Fruit fly (Drosophila melanogaster) whole organism, adult: ENCODE results near the gene TwdlY.

ENCODE experiments used
- CG11617 ChIP-seq: fragments of 200-800 bp; sonication (Bioruptor generic); optimal IDR thresholded peaks from 2 replicates; lab custom pipeline; 2017; ENCODE audit warnings: mild to moderate bottlenecking, missing biosample characterization, missing genetic modification reagents, missing genetic modification characterization
- CG12768 ChIP-seq: fragments of 200-800 bp; sonication (Bioruptor generic); optimal IDR thresholded peaks from 2 replicates; lab custom pipeline; 2017; ENCODE audit warnings: missing biosample characterization, missing genetic modification characterization, mild to moderate bottlenecking, moderate library complexity, missing genetic modification reagents
- CG14711 ChIP-seq: fragments of 200-800 bp; sonication (Bioruptor generic); optimal IDR thresholded peaks from 2 replicates; lab custom pipeline; 2018; ENCODE audit warnings: missing biosample characterization, mild to moderate bottlenecking, missing genetic modification characterization, moderate library complexity
- CG1620 ChIP-seq: fragments of 200-800 bp; sonication (Bioruptor generic); optimal IDR thresholded peaks from 2 replicates; lab custom pipeline; 2016; ENCODE audit warnings: missing biosample characterization, missing genetic modification characterization
- CG33017 ChIP-seq: fragments of 200-800 bp; sonication (Bioruptor generic); optimal IDR thresholded peaks from 2 replicates; lab custom pipeline; 2018; ENCODE audit warnings: missing biosample characterization, mild to moderate bottlenecking, missing genetic modification characterization, moderate library complexity
- CG5204 ChIP-seq: fragments of 200-800 bp; sonication (Bioruptor generic); optimal IDR thresholded peaks from 2 replicates; lab custom pipeline; 2016; ENCODE audit warnings: missing biosample characterization, missing genetic modification characterization
- CG7045 ChIP-seq: fragments of 200-800 bp; sonication (Bioruptor generic); optimal IDR thresholded peaks from 2 replicates; lab custom pipeline; 2017; ENCODE audit warnings: missing biosample characterization, mild to moderate bottlenecking, missing genetic modification characterization
- CG7101 ChIP-seq: fragments of 200-800 bp; sonication (Bioruptor generic); optimal IDR thresholded peaks from 2 replicates; lab custom pipeline; 2018; ENCODE audit warnings: missing biosample characterization, mild to moderate bottlenecking, missing genetic modification characterization, moderate library complexity
- Clk ChIP-seq: fragments of 200-800 bp; sonication (Bioruptor generic); optimal IDR thresholded peaks from 2 replicates; lab custom pipeline; 2017; ENCODE audit warnings: missing biosample characterization, missing genetic modification characterization
- Crg-1 ChIP-seq: fragments of 200-800 bp; sonication (Bioruptor generic); optimal IDR thresholded peaks from 2 replicates; lab custom pipeline; 2016; ENCODE audit warnings: missing biosample characterization, missing genetic modification characterization
- Hr96 ChIP-seq: fragments of 200-800 bp; sonication (Bioruptor generic); optimal IDR thresholded peaks from 2 replicates; lab custom pipeline; 2016; ENCODE audit warnings: missing biosample characterization, missing genetic modification characterization
- Mnt ChIP-seq: fragments of 200-800 bp; sonication (Bioruptor generic); optimal IDR thresholded peaks from 2 replicates; lab custom pipeline; 2016; ENCODE audit warnings: missing biosample characterization, mild to moderate bottlenecking, missing genetic modification characterization
- bab1 ChIP-seq: fragments of 200-800 bp; sonication (Bioruptor generic); optimal IDR thresholded peaks from 3 replicates; lab custom pipeline; 2019; ENCODE audit warnings: missing biosample characterization, mild to moderate bottlenecking, missing genetic modification characterization, moderate library complexity
- cic ChIP-seq: fragments of 200-800 bp; sonication (Bioruptor generic); optimal IDR thresholded peaks from 2 replicates; lab custom pipeline; 2017; ENCODE audit warnings: missing biosample characterization, mild to moderate bottlenecking, missing genetic modification characterization, moderate library complexity
- cnc ChIP-seq, 2 experiments: fragments of >200 bp; optimal IDR thresholded peaks; 2 replicates each; lab custom pipeline; 2017
- kay ChIP-seq: fragments of 200-800 bp; sonication (Bioruptor generic); peaks from one replicate; lab custom pipeline; 2016; ENCODE audit warnings: missing biosample characterization, missing genetic modification characterization, borderline replicate concordance
- ovo ChIP-seq: fragments of 200-800 bp; sonication (Bioruptor generic); optimal IDR thresholded peaks from 2 replicates; lab custom pipeline; 2016; ENCODE audit warnings: missing biosample characterization, missing genetic modification characterization
- pad ChIP-seq: fragments of 200-800 bp; sonication (Bioruptor generic); optimal IDR thresholded peaks from 3 replicates; lab custom pipeline; 2017; ENCODE audit warnings: missing biosample characterization, missing genetic modification characterization, mild to moderate bottlenecking, moderate library complexity, missing genetic modification reagents
- tj ChIP-seq: fragments of 200-800 bp; sonication (Bioruptor generic); optimal IDR thresholded peaks from 3 replicates; lab custom pipeline; 2017; ENCODE audit warnings: missing biosample characterization, mild to moderate bottlenecking, missing genetic modification characterization, moderate library complexity
- toe ChIP-seq: fragments of 200-800 bp; sonication (Bioruptor generic); optimal IDR thresholded peaks from 2 replicates; lab custom pipeline; 2016; ENCODE audit warnings: missing biosample characterization, missing genetic modification characterization

TwdlY gene

dm6 chrX:16724544-16724943 is 10.2 kb upstream of the TwdlY start:
- TF ChIP-seq CG11617 (GFP tag; lab: Kevin White, UChicago), result no peak
- TF ChIP-seq Clk (GFP tag; lab: Kevin White, UChicago), result no peak
- no peak for TF ChIP-seq Mnt
- TF ChIP-seq bab1 (GFP tag; lab: Kevin White, UChicago), result peak; percentile 3
- peak; percentile 93 for TF ChIP-seq tj (GFP tag; lab: Kevin White, UChicago)

dm6 chrX:16730791-16731190 is 4.0 kb upstream of the TwdlY start, which contains the start of gene TwdlX:
Gene TwdlX, plus strand, starts transcription at chrX:16731091.
- TF ChIP-seq CG7045 (GFP tag; lab: Kevin White, UChicago), result no peak
- no peak for TF ChIP-seq tj (GFP tag; lab: Kevin White, UChicago)
- no peak for TF ChIP-seq cnc (optimal IDR thresholded peaks at IDR 0.05; lab: Kevin White, UChicago)
- TF ChIP-seq CG14711, result no peak
- no peak for TF ChIP-seq CG12768 (GFP tag; lab: Kevin White, UChicago)
- TF ChIP-seq CG1620 (GFP tag; lab: Kevin White, UChicago), result no peak
- TF ChIP-seq CG33017 (tag; lab: Kevin White, UChicago), result no peak
- TF ChIP-seq Mnt, result no peak
- TF ChIP-seq cic (GFP tag; lab: Kevin White, UChicago), result no peak
- no peak for TF ChIP-seq Hr96 (GFP tag; lab: Kevin White, UChicago)
- TF ChIP-seq CG5204 (GFP tag; lab: Kevin White, UChicago), result no peak
- TF ChIP-seq kay, result no peak
- no peak for TF ChIP-seq Clk (GFP tag; lab: Kevin White, UChicago)
- no peak for TF ChIP-seq Crg-1 (GFP tag; lab: Kevin White, UChicago)
- TF ChIP-seq ovo (GFP tag; lab: Kevin White, UChicago), result no peak
- TF ChIP-seq bab1 (GFP tag; lab: Kevin White, UChicago), result no peak

DNA sequence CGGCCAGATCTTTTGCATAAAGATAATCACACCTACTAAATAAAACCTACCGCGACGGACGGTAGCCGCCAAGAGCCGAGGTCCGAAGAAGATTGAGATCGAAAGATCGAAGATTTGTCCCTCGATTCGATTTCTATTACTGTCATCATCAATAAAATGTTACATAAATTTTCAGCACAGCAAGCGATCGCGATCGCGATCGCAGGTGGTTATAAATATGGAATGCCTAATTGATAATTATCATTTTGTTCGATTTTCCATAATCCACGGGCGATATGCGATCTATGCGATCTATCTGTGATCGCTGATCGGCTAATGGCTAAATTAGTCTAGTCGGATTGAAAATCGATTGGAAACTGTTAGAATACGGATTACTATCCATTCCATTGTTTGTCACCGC is 1.5 kb upstream of the TwdlY start:
- TF ChIP-seq CG5204 (GFP tag; lab: Kevin White, UChicago) (no peak), Mnt (no peak), CG14711 (no peak), tj (GFP tag; lab: Kevin White, UChicago) (no peak), Crg-1 (GFP tag; lab: Kevin White, UChicago) (no peak), cic (GFP tag; lab: Kevin White, UChicago) (no peak), CG1620 (GFP tag; lab: Kevin White, UChicago) (no peak), toe (GFP tag; lab: Kevin White, UChicago) (no peak), kay (no peak), CG33017 (tag; lab: Kevin White, UChicago) (no peak), cnc (optimal IDR thresholded peaks at IDR 0.05; lab: Kevin White, UChicago) (no peak), Hr96 (GFP tag; lab: Kevin White, UChicago) (no peak), CG11617 (GFP tag; lab: Kevin White, UChicago) (no peak), CG7101 (tag; lab: Kevin White, UChicago) (no peak), Clk (GFP tag; lab: Kevin White, UChicago) (no peak), pad (GFP tag; lab: Kevin White, UChicago) (no peak), CG12768 (GFP tag; lab: Kevin White, UChicago) (no peak)

DNA sequence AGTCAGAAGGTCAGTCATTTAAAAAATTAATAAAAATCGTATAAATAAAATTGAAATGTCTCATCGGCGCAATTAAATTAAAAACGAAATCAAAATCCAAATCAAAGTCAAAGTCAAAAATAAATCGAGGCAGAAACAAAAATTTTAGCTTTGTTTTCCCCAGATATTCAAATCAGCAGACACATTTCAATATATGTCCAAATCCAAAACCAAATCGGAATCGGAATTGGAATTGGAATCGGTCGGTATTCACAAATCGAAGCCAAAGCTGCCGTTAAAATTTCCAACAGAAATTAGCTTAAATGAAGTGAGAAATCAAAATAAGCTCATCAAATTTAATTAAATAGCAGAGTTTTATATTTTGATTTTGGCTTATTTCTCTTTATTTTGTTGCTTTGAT is 1.4 kb downstream of the TwdlY start:
- TF ChIP-seq CG12768 (GFP tag; lab: Kevin White, UChicago), result no peak
- TF ChIP-seq toe (GFP tag; lab: Kevin White, UChicago), result no peak
- TF ChIP-seq bab1 (GFP tag; lab: Kevin White, UChicago), result no peak
- no peak for TF ChIP-seq Hr96 (GFP tag; lab: Kevin White, UChicago)
- TF ChIP-seq Crg-1 (GFP tag; lab: Kevin White, UChicago), result no peak
- TF ChIP-seq pad (GFP tag; lab: Kevin White, UChicago), result no peak
- TF ChIP-seq CG5204 (GFP tag; lab: Kevin White, UChicago), result no peak
- TF ChIP-seq CG7101 (tag; lab: Kevin White, UChicago), result no peak
- TF ChIP-seq CG14711, result no peak
- no peak for TF ChIP-seq CG33017 (tag; lab: Kevin White, UChicago)
- no peak for TF ChIP-seq Clk (GFP tag; lab: Kevin White, UChicago)
- no peak for TF ChIP-seq Mnt
- no peak for TF ChIP-seq cic (GFP tag; lab: Kevin White, UChicago)
- TF ChIP-seq tj (GFP tag; lab: Kevin White, UChicago), result no peak
- no peak for TF ChIP-seq ovo (GFP tag; lab: Kevin White, UChicago)
- no peak for TF ChIP-seq CG7045 (GFP tag; lab: Kevin White, UChicago)
- no peak for TF ChIP-seq CG11617 (GFP tag; lab: Kevin White, UChicago)
- no peak for TF ChIP-seq CG1620 (GFP tag; lab: Kevin White, UChicago)
- no peak for TF ChIP-seq cnc (optimal IDR thresholded peaks at IDR 0.05; lab: Kevin White, UChicago)
- TF ChIP-seq kay, result no peak

DNA sequence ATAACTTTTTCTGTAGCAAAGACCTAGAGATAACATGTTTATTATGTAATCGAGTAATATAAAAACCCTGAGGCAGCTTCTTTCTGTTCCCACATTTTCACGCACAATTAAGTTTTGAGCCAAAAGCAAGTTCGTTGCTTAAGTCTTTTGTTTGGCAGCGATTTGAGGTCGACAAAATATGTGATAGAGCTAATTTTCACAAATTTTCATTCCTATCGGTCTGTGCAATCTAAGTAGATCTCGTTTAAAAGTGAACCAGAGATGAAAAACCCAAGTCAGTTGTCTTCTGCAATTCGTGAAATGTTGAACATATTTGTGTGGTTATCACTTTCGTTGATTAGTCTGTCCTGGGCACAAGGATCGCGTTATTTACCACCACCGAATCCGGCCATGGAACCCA is 3.1 kb downstream of the TwdlY start, which contains the start of gene TwdlZ:
TwdlZ (plus strand) TSS at position 301 of the 400 bp plus-strand sequence.
- TF ChIP-seq Clk (GFP tag; lab: Kevin White, UChicago), result no peak
- TF ChIP-seq CG33017 (tag; lab: Kevin White, UChicago), result no peak
- TF ChIP-seq ovo (GFP tag; lab: Kevin White, UChicago), result no peak
- no peak for TF ChIP-seq bab1 (GFP tag; lab: Kevin White, UChicago)
- no peak for TF ChIP-seq Crg-1 (GFP tag; lab: Kevin White, UChicago)
- TF ChIP-seq CG11617 (GFP tag; lab: Kevin White, UChicago), result no peak
- no peak for TF ChIP-seq CG1620 (GFP tag; lab: Kevin White, UChicago)
- no peak for TF ChIP-seq CG7045 (GFP tag; lab: Kevin White, UChicago)
- no peak for TF ChIP-seq CG14711
- TF ChIP-seq kay, result no peak
- no peak for TF ChIP-seq CG5204 (GFP tag; lab: Kevin White, UChicago)
- TF ChIP-seq cic (GFP tag; lab: Kevin White, UChicago), result no peak
- TF ChIP-seq CG7101 (tag; lab: Kevin White, UChicago), result no peak
- TF ChIP-seq Mnt, result no peak
- TF ChIP-seq CG12768 (GFP tag; lab: Kevin White, UChicago), result no peak
- TF ChIP-seq tj (GFP tag; lab: Kevin White, UChicago), result no peak
- TF ChIP-seq pad (GFP tag; lab: Kevin White, UChicago), result no peak
- no peak for TF ChIP-seq cnc (optimal IDR thresholded peaks at IDR 0.05; lab: Kevin White, UChicago)
- no peak for TF ChIP-seq Hr96 (GFP tag; lab: Kevin White, UChicago)
- no peak for TF ChIP-seq toe (GFP tag; lab: Kevin White, UChicago)
